Worm (Caenorhabditis elegans) whole organism, L1 larva: ENCODE results near the gene F31F4.17.

Experiments
- fos-1 ChIP-seq: fragments of 150-350 bp; optimal IDR thresholded peaks from 2 replicates; lab custom pipeline; 2014; ENCODE audit warnings: missing biosample characterization, missing genetic modification characterization
- lsy-2 ChIP-seq, 2 experiments: fragments of 150-350 bp; optimal IDR thresholded peaks; 2 replicates each; lab custom pipeline; 2014; ENCODE audit warnings: missing biosample characterization in 2 of 2, missing genetic modification characterization in 2 of 2
- mep-1 ChIP-seq: fragments of 150-350 bp; optimal IDR thresholded peaks from 2 replicates; lab custom pipeline; 2014; ENCODE audit warnings: missing biosample characterization, missing genetic modification characterization
- nhr-12 ChIP-seq: sonication (generic microtip); optimal IDR thresholded peaks from 2 replicates; lab custom pipeline; 2017; ENCODE audit warnings: missing biosample characterization, missing genetic modification characterization
- nhr-20 ChIP-seq: sonication (generic microtip); optimal IDR thresholded peaks from 2 replicates; lab custom pipeline; 2016; ENCODE audit warnings: mild to moderate bottlenecking, missing genetic modification characterization, missing compliant biosample characterization
- nhr-237 ChIP-seq: fragments of 150-350 bp; optimal IDR thresholded peaks from 2 replicates; lab custom pipeline; 2014; ENCODE audit warnings: missing biosample characterization, missing genetic modification characterization
- nhr-77 ChIP-seq: fragments of 150-350 bp; optimal IDR thresholded peaks from 2 replicates; lab custom pipeline; 2014; ENCODE audit warnings: missing biosample characterization, missing genetic modification characterization
- skn-1 ChIP-seq: fragments of 150-350 bp; optimal IDR thresholded peaks from 2 replicates; lab custom pipeline; 2014; ENCODE audit warnings: missing biosample characterization, missing genetic modification characterization
- ztf-11 ChIP-seq, 2 experiments: sonication (generic microtip); optimal IDR thresholded peaks; 2 replicates each; lab custom pipeline; 2016 to 2017; ENCODE audit warnings: missing genetic modification characterization in 2 of 2, missing biosample characterization in 1 of 2, missing compliant biosample characterization in 1 of 2

DNA sequence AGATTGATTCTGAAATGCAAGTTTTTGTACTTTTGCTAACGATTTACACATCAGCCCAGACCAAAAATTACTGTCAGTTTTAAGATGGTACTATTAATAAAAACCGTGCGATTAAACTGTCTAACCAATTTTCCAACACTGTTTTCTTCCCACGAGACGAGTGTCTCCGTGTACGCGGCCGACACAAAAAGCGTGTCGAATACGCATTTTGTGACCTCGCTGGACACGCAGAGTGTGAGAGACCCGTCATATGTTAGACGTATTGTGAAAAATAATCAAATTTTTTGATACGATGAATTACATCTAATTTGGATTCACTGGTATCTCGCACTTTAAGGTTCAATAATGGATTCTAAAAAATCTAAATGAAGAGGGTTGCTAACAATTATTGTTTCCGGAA lies 24.5 kb downstream of the F31F4.17 start:
- TF ChIP-seq ztf-11 (tag; optimal IDR thresholded peaks at IDR 0.05; lab: Kevin White, UChicago) (no peak), nhr-12 (no peak), mep-1 (tag; lab: Kevin White, UChicago) (no peak), nhr-237 (tag; lab: Kevin White, UChicago) (no peak), nhr-77 (tag; lab: Kevin White, UChicago) (no peak), nhr-20 (tag; lab: Kevin White, UChicago) (peak; percentile 33), skn-1 (tag; lab: Kevin White, UChicago) (no peak), fos-1 (tag; lab: Kevin White, UChicago) (no peak), lsy-2 (tag; optimal IDR thresholded peaks at IDR 0.05; lab: Kevin White, UChicago) (peak in 1 of 2 experiments; percentile 10)
